Fruit fly (Drosophila melanogaster) whole organism, embryonic: ENCODE results near the gene dls.
A peak's percentile ranks its signal among the peaks of the same experiment; 100 is the strongest.

ENCODE experiments used
- Aef1 ChIP-seq: fragments of 200-800 bp; sonication (Bioruptor generic); IDR thresholded peaks from 3 replicates; pipeline ENCODE4 v1.3.6; 2022; ENCODE audit warnings: missing biosample characterization, missing genetic modification characterization
- Asciz ChIP-seq: fragments of 200-800 bp; sonication (Bioruptor generic); optimal IDR thresholded peaks from 2 replicates; lab custom pipeline; 2017; ENCODE audit warnings: missing biosample characterization, mild to moderate bottlenecking, missing genetic modification characterization, missing genetic modification reagents
- Atf3 ChIP-seq: fragments of 200-800 bp; sonication (Bioruptor generic); optimal IDR thresholded peaks from 3 replicates; lab custom pipeline; 2016; ENCODE audit warnings: missing biosample characterization, missing genetic modification characterization
- CG10274 ChIP-seq: fragments of 200-800 bp; sonication (Bioruptor generic); optimal IDR thresholded peaks from 3 replicates; lab custom pipeline; 2017; ENCODE audit warnings: missing biosample characterization, mild to moderate bottlenecking, missing genetic modification characterization
- CG10321 ChIP-seq: fragments of 200-800 bp; sonication (Bioruptor generic); IDR thresholded peaks from 2 replicates; pipeline ENCODE4 v1.3.6; 2022; ENCODE audit warnings: missing biosample characterization, missing genetic modification characterization
- CG12299 ChIP-seq: fragments of 200-800 bp; sonication (Bioruptor generic); optimal IDR thresholded peaks from 2 replicates; lab custom pipeline; 2018; ENCODE audit warnings: missing biosample characterization, mild to moderate bottlenecking, missing genetic modification characterization
- CG12391 ChIP-seq: fragments of 200-800 bp; sonication (Bioruptor generic); optimal IDR thresholded peaks from 3 replicates; lab custom pipeline; 2018; ENCODE audit warnings: missing biosample characterization, mild to moderate bottlenecking, missing genetic modification characterization, moderate library complexity
- CG1647 ChIP-seq: fragments of 200-800 bp; sonication (Bioruptor generic); optimal IDR thresholded peaks from 3 replicates; lab custom pipeline; 2016; ENCODE audit warnings: missing biosample characterization, missing genetic modification characterization
- CG17328 ChIP-seq: fragments of 200-800 bp; sonication (Bioruptor generic); IDR thresholded peaks from 2 replicates; pipeline ENCODE4 v1.3.6; 2022; ENCODE audit warnings: missing biosample characterization, missing genetic modification characterization
- CG17385 ChIP-seq: fragments of 200-800 bp; sonication (Bioruptor generic); optimal IDR thresholded peaks from 3 replicates; lab custom pipeline; 2018; ENCODE audit warnings: missing biosample characterization, mild to moderate bottlenecking, missing genetic modification characterization
- CG1832 ChIP-seq: fragments of 200-800 bp; sonication (Bioruptor generic); optimal IDR thresholded peaks from 2 replicates; lab custom pipeline; 2017; ENCODE audit warnings: missing biosample characterization, mild to moderate bottlenecking, missing genetic modification characterization, inconsistent platforms
- CG18599 ChIP-seq: fragments of 200-800 bp; sonication (Bioruptor generic); optimal IDR thresholded peaks from 3 replicates; lab custom pipeline; 2017; ENCODE audit warnings: missing biosample characterization, missing genetic modification characterization, mild to moderate bottlenecking, moderate library complexity, missing genetic modification reagents
- CG30403 ChIP-seq: fragments of 200-800 bp; sonication (Bioruptor generic); optimal IDR thresholded peaks from 3 replicates; lab custom pipeline; 2016; ENCODE audit warnings: missing biosample characterization, missing genetic modification characterization
- CG31224 ChIP-seq: fragments of 200-800 bp; sonication (Bioruptor generic); IDR thresholded peaks from 2 replicates; pipeline ENCODE4 v1.3.6; 2022; ENCODE audit warnings: missing biosample characterization, missing genetic modification characterization
- CG31441 ChIP-seq: fragments of 200-800 bp; sonication (Bioruptor generic); IDR thresholded peaks from 2 replicates; pipeline ENCODE4 v1.3.6; 2022; ENCODE audit warnings: missing biosample characterization, missing genetic modification characterization
- CG3163 ChIP-seq: fragments of 200-800 bp; sonication (Bioruptor generic); optimal IDR thresholded peaks from 3 replicates; lab custom pipeline; 2016; ENCODE audit warnings: missing biosample characterization, missing genetic modification characterization
- CG33557 ChIP-seq: fragments of 200-800 bp; sonication (Bioruptor generic); optimal IDR thresholded peaks from 2 replicates; lab custom pipeline; 2019; ENCODE audit warnings: missing biosample characterization, mild to moderate bottlenecking, missing genetic modification characterization, moderate library complexity
- CG34422 ChIP-seq: fragments of 200-800 bp; sonication (Bioruptor generic); IDR thresholded peaks from 3 replicates; pipeline ENCODE4 v1.3.6; 2022; ENCODE audit warnings: missing biosample characterization, missing genetic modification characterization
- CG4328 ChIP-seq: fragments of 200-800 bp; sonication (Bioruptor generic); optimal IDR thresholded peaks from 3 replicates; lab custom pipeline; 2017; ENCODE audit warnings: missing biosample characterization, missing genetic modification reagents, missing genetic modification characterization
- CG4404 ChIP-seq: fragments of 200-800 bp; sonication (Bioruptor generic); IDR thresholded peaks from 2 replicates; pipeline ENCODE4 v1.3.6; 2022; ENCODE audit warnings: missing biosample characterization, missing genetic modification characterization
- CG4424 ChIP-seq: fragments of 200-800 bp; sonication (Bioruptor generic); optimal IDR thresholded peaks from 3 replicates; lab custom pipeline; 2016; ENCODE audit warnings: missing biosample characterization, missing genetic modification characterization
- CG4730 ChIP-seq: fragments of 200-800 bp; sonication (Bioruptor generic); IDR thresholded peaks from 2 replicates; pipeline ENCODE4 v1.3.6; 2022; ENCODE audit warnings: missing biosample characterization, missing genetic modification characterization
- CG9215 ChIP-seq: fragments of 200-800 bp; sonication (Bioruptor generic); IDR thresholded peaks from 2 replicates; pipeline ENCODE4 v1.3.6; 2022; ENCODE audit warnings: missing biosample characterization, missing genetic modification characterization
- CG9437 ChIP-seq: fragments of 200-800 bp; sonication (Bioruptor generic); optimal IDR thresholded peaks from 2 replicates; lab custom pipeline; 2018; ENCODE audit warnings: missing biosample characterization, mild to moderate bottlenecking, missing genetic modification characterization
- CG9727 ChIP-seq: fragments of 200-800 bp; sonication (Bioruptor generic); optimal IDR thresholded peaks from 3 replicates; lab custom pipeline; 2017; ENCODE audit warnings: missing biosample characterization, mild to moderate bottlenecking, missing genetic modification characterization
- Camta ChIP-seq: fragments of 200-800 bp; sonication (Bioruptor generic); optimal IDR thresholded peaks from 2 replicates; lab custom pipeline; 2016; ENCODE audit warnings: missing biosample characterization, missing genetic modification characterization
- CoRest ChIP-seq: fragments of 200-800 bp; sonication (Bioruptor generic); optimal IDR thresholded peaks from 3 replicates; lab custom pipeline; 2018; ENCODE audit warnings: missing biosample characterization, mild to moderate bottlenecking, missing genetic modification characterization, moderate library complexity
- Deaf1 ChIP-seq: fragments of 200-800 bp; optimal IDR thresholded peaks from 3 replicates; lab custom pipeline; 2019; ENCODE audit warnings: missing biosample characterization, mild to moderate bottlenecking, missing genetic modification characterization, moderate library complexity
- E2f1 ChIP-seq: fragments of 200-800 bp; sonication (Bioruptor generic); IDR thresholded peaks from 2 replicates; pipeline ENCODE4 v1.3.6; 2022; ENCODE audit warnings: missing biosample characterization, missing genetic modification characterization
- HLH54F ChIP-seq: fragments of 200-800 bp; sonication (Bioruptor generic); optimal IDR thresholded peaks from 3 replicates; lab custom pipeline; 2016; ENCODE audit warnings: missing biosample characterization, missing genetic modification characterization
- Hr39 ChIP-seq: fragments of >200 bp; optimal IDR thresholded peaks from 2 replicates; lab custom pipeline; 2017
- Nf-YA ChIP-seq: fragments of 200-800 bp; sonication (Bioruptor generic); IDR thresholded peaks from 2 replicates; pipeline ENCODE4 v1.3.6; 2022; ENCODE audit warnings: missing biosample characterization, missing genetic modification characterization
- Opbp ChIP-seq: fragments of 200-800 bp; sonication (Bioruptor generic); IDR thresholded peaks from 3 replicates; pipeline ENCODE4 v1.3.6; 2022; ENCODE audit warnings: missing biosample characterization, missing genetic modification characterization; ENCODE audit not compliant: partially characterized antibody
- Pdp1 ChIP-seq, 2 experiments: fragments of 200-800 bp; sonication (Bioruptor generic); optimal IDR thresholded peaks; 3 replicates each; lab custom pipeline; 2016; ENCODE audit warnings: missing biosample characterization in 2 of 2, missing genetic modification characterization in 2 of 2, mild to moderate bottlenecking in 1 of 2, moderate library complexity in 1 of 2
- Ptx1 ChIP-seq: fragments of 200-800 bp; sonication (Bioruptor generic); IDR thresholded peaks from 2 replicates; pipeline ENCODE4 v1.3.6; 2022; ENCODE audit warnings: missing biosample characterization, missing genetic modification characterization
- Side ChIP-seq: fragments of 200-800 bp; sonication (Bioruptor generic); optimal IDR thresholded peaks from 2 replicates; lab custom pipeline; 2016; ENCODE audit warnings: missing biosample characterization, missing genetic modification characterization
- cato ChIP-seq: fragments of 200-800 bp; sonication (Bioruptor generic); optimal IDR thresholded peaks from 2 replicates; lab custom pipeline; 2016; ENCODE audit warnings: missing biosample characterization, missing genetic modification characterization, borderline replicate concordance
- chm ChIP-seq: fragments of 200-800 bp; sonication (Bioruptor generic); IDR thresholded peaks from 2 replicates; pipeline ENCODE4 v1.3.6; 2022; ENCODE audit warnings: missing biosample characterization, missing genetic modification characterization
- crol ChIP-seq: fragments of 200-800 bp; sonication (Bioruptor generic); IDR thresholded peaks from 2 replicates; pipeline ENCODE4 v1.3.6; 2022; ENCODE audit warnings: missing biosample characterization, missing genetic modification characterization
- dimm ChIP-seq: fragments of 200-800 bp; sonication (Bioruptor generic); IDR thresholded peaks from 2 replicates; pipeline ENCODE4 v1.3.6; 2022; ENCODE audit warnings: missing biosample characterization, missing genetic modification characterization
- dmrt11E ChIP-seq: fragments of 200-800 bp; sonication (Bioruptor generic); optimal IDR thresholded peaks from 3 replicates; lab custom pipeline; 2018; ENCODE audit warnings: missing biosample characterization, mild to moderate bottlenecking, missing genetic modification characterization, moderate library complexity
- knrl ChIP-seq: fragments of 200-800 bp; sonication (Bioruptor generic); IDR thresholded peaks from 3 replicates; pipeline ENCODE4 v1.3.6; 2022; ENCODE audit warnings: missing biosample characterization, missing genetic modification characterization; ENCODE audit not compliant: partially characterized antibody
- mam ChIP-seq: fragments of 200-800 bp; sonication (Bioruptor generic); optimal IDR thresholded peaks from 3 replicates; lab custom pipeline; 2016; ENCODE audit warnings: missing biosample characterization, missing genetic modification characterization
- nau ChIP-seq: fragments of 200-800 bp; sonication (Bioruptor generic); optimal IDR thresholded peaks from 3 replicates; lab custom pipeline; 2017; ENCODE audit warnings: missing biosample characterization, mild to moderate bottlenecking, missing genetic modification characterization, missing genetic modification reagents
- row ChIP-seq: fragments of 200-800 bp; sonication (Bioruptor generic); IDR thresholded peaks from 3 replicates; pipeline ENCODE4 v1.3.6; 2022; ENCODE audit warnings: missing biosample characterization, missing genetic modification characterization
- run ChIP-seq: fragments of 200-800 bp; sonication (Bioruptor generic); optimal IDR thresholded peaks from 3 replicates; lab custom pipeline; 2018; ENCODE audit warnings: missing biosample characterization, mild to moderate bottlenecking, missing genetic modification characterization
- sim ChIP-seq: fragments of 200-800 bp; sonication (Bioruptor generic); IDR thresholded peaks from 2 replicates; pipeline ENCODE4 v1.3.6; 2022; ENCODE audit warnings: missing biosample characterization, missing genetic modification characterization
- tap ChIP-seq: fragments of 200-800 bp; optimal IDR thresholded peaks from 3 replicates; lab custom pipeline; 2019; ENCODE audit warnings: missing biosample characterization, mild to moderate bottlenecking, missing genetic modification characterization, moderate library complexity
- vnd ChIP-seq: fragments of 200-800 bp; sonication (Bioruptor generic); IDR thresholded peaks from 3 replicates; pipeline ENCODE4 v1.3.6; 2022; ENCODE audit warnings: missing biosample characterization, missing genetic modification characterization; ENCODE audit not compliant: partially characterized antibody
- yki ChIP-seq: fragments of >200 bp; optimal IDR thresholded peaks from 3 replicates; lab custom pipeline; 2018

Gene dls

DNA sequence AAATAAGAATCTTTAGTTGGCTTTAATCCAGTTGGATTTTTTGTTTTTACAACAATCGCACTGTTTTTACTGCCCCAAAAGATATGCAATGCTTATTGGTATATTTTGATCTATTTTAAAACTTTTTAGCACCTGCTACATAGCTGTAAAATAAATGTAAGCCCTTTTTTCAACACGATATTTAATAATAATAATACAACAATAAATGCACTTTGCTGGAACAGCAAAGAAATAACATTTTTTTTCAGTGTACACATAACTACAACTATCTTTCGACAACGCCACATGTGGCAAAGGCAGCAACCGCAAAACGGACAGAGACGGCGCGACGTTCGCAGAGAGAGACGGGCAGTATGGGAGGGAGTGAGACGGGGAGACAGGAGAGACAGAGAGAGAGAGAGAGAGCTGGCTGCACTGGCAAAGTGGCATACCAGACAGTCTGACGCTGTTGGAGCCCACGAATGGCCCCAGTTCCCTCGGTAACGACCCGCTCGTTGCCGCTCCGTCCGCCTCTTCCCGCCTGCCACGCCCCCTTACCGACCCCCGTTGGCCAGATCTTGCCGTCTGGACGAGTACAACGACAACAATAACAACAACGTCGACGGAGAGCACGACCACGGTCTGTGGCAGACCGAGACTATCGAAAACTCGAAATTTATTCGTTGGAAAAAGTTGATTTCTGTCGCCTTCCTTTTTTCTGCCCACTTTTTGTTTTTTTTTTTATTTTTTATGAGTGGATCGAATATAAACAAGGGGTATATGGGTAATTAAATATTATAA lies 10.2 kb downstream of the dls start (continued):
- TF ChIP-seq dmrt11E (tag; lab: Kevin White, UChicago) (no peak), Aef1 (GFP tag; lab: Robert Waterston, UW) (no peak), Asciz (GFP tag; lab: Kevin White, UChicago) (no peak), Side (no peak), CG1832 (GFP tag; lab: Kevin White, UChicago) (peak; percentile 74), Deaf1 (tag; lab: Kevin White, UChicago) (peak; percentile 10), Pdp1 (GFP tag; optimal IDR thresholded peaks at IDR 0.05; lab: Kevin White, UChicago) (no peak), CG3163 (GFP tag; lab: Kevin White, UChicago) (no peak), Hr39 (lab: Kevin White, UChicago) (no peak), CG17328 (no peak), CG30403 (peak; percentile 34), CG10274 (GFP tag; lab: Kevin White, UChicago) (no peak), chm (GFP tag; lab: Robert Waterston, UW) (no peak), CG4328 (GFP tag; lab: Kevin White, UChicago) (no peak), CG33557 (GFP tag; lab: Kevin White, UChicago) (no peak), cato (GFP tag; lab: Kevin White, UChicago) (no peak), tap (no peak), Ptx1 (GFP tag; lab: Robert Waterston, UW) (0 out of 2 replicates have a peak, but pooled peaks have one; percentile 30), mam (GFP tag; lab: Kevin White, UChicago) (no peak), HLH54F (no peak), CG4404 (no peak), CG4730 (no peak), CG31224 (no peak), Atf3 (GFP tag; lab: Kevin White, UChicago) (no peak), nau (no peak), CG17385 (peak; percentile 4), CG9215 (GFP tag; lab: Robert Waterston, UW) (no peak), CG34422 (GFP tag; lab: Robert Waterston, UW) (no peak), yki (no peak), knrl (GFP tag; lab: Robert Waterston, UW) (0 out of 3 replicates have a peak, but pooled peaks have one; percentile 28), CG1647 (GFP tag; lab: Kevin White, UChicago) (no peak), CG10321 (GFP tag; lab: Robert Waterston, UW) (peak; percentile 82), CG9727 (no peak), CG12391 (tag; lab: Kevin White, UChicago) (peak; percentile 22), crol (GFP tag; lab: Robert Waterston, UW) (peak; percentile 58), CG31441 (GFP tag; lab: Robert Waterston, UW) (peak; percentile 25; the same call in 1 of the 2 replicates), run (tag; lab: Kevin White, UChicago) (peak; percentile 2), vnd (GFP tag; lab: Robert Waterston, UW) (no peak), CG12299 (tag; lab: Kevin White, UChicago) (no peak), CG4424 (GFP tag; lab: Kevin White, UChicago) (peak; percentile 20), CoRest (peak; percentile 31), CG18599 (no peak), E2f1 (no peak), Camta (no peak), CG9437 (GFP tag; lab: Kevin White, UChicago) (peak; percentile 11), row (GFP tag; lab: Robert Waterston, UW) (no peak), Opbp (0 out of 3 replicates have a peak, but pooled peaks have one; percentile 9), sim (GFP tag; lab: Robert Waterston, UW) (no peak), Nf-YA (GFP tag; lab: Robert Waterston, UW) (0 out of 2 replicates have a peak, but pooled peaks have one; percentile 26), dimm (GFP tag; lab: Robert Waterston, UW) (no peak)
